Worm (Caenorhabditis elegans) whole organism, L3 larva: Measurements from ENCODE around the gene mdt-11.

Experiments
- aly-2 ChIP-seq: fragments of 150-350 bp; optimal IDR thresholded peaks from 2 replicates; lab custom pipeline; 2014; ENCODE audit warnings: missing biosample characterization, missing genetic modification characterization
- ama-1 ChIP-seq: fragments of 150-350 bp; optimal IDR thresholded peaks from 2 replicates; lab custom pipeline; 2018
- ceh-28 ChIP-seq: fragments of 150-350 bp; optimal IDR thresholded peaks from 2 replicates; lab custom pipeline; 2014; ENCODE audit warnings: missing biosample characterization, missing genetic modification reagents, missing genetic modification characterization
- ceh-9 ChIP-seq: sonication (generic microtip); optimal IDR thresholded peaks from 2 replicates; lab custom pipeline; 2018; ENCODE audit warnings: missing biosample characterization, missing genetic modification characterization
- daf-12 ChIP-seq: fragments of 150-350 bp; optimal IDR thresholded peaks from 2 replicates; lab custom pipeline; 2014; ENCODE audit warnings: missing biosample characterization, missing genetic modification reagents, missing genetic modification characterization
- egl-27 ChIP-seq: sonication (generic microtip); optimal IDR thresholded peaks from 4 replicates; lab custom pipeline; 2017; ENCODE audit warnings: missing biosample characterization, missing genetic modification reagents, missing genetic modification characterization
- egl-5 ChIP-seq: fragments of 150-350 bp; optimal IDR thresholded peaks from 2 replicates; lab custom pipeline; 2017; ENCODE audit warnings: missing biosample characterization, missing genetic modification reagents, missing genetic modification characterization, inconsistent platforms
- elt-1 ChIP-seq: fragments of 150-350 bp; optimal IDR thresholded peaks from 2 replicates; lab custom pipeline; 2014; ENCODE audit warnings: missing biosample characterization, missing genetic modification characterization
- elt-3 ChIP-seq, 3 experiments: fragments of 150-350 bp in 1 of 3; sonication (generic microtip) in 2 of 3; optimal IDR thresholded peaks; 2 replicates in 2 of 3; 4 replicates in 1 of 3; lab custom pipeline; 2014 to 2017; ENCODE audit warnings: missing biosample characterization in 3 of 3, missing genetic modification characterization in 3 of 3
- eor-1 ChIP-seq, 2 experiments: fragments of 150-350 bp; optimal IDR thresholded peaks; 2 replicates each; lab custom pipeline; 2014 to 2018; ENCODE audit warnings: missing biosample characterization in 2 of 2, missing genetic modification characterization in 2 of 2
- fkh-10 ChIP-seq: sonication (generic microtip); optimal IDR thresholded peaks from 2 replicates; lab custom pipeline; 2017; ENCODE audit warnings: missing biosample characterization, missing genetic modification reagents, missing genetic modification characterization
- fkh-2 ChIP-seq: fragments of 150-350 bp; optimal IDR thresholded peaks from 2 replicates; lab custom pipeline; 2014; ENCODE audit warnings: missing biosample characterization, missing genetic modification reagents, missing genetic modification characterization
- fos-1 ChIP-seq: fragments of 150-350 bp; optimal IDR thresholded peaks from 2 replicates; lab custom pipeline; 2014; ENCODE audit warnings: missing biosample characterization, missing genetic modification characterization
- hmg-11 ChIP-seq: sonication (generic microtip); optimal IDR thresholded peaks from 2 replicates; lab custom pipeline; 2016; ENCODE audit warnings: missing genetic modification characterization, missing compliant biosample characterization
- jun-1 ChIP-seq: fragments of 150-350 bp; optimal IDR thresholded peaks from 2 replicates; lab custom pipeline; 2014; ENCODE audit warnings: missing biosample characterization, missing genetic modification reagents, missing genetic modification characterization
- lin-39 ChIP-seq: fragments of 150-350 bp; optimal IDR thresholded peaks from 2 replicates; lab custom pipeline; 2018; ENCODE audit warnings: missing biosample characterization, missing genetic modification reagents, missing genetic modification characterization
- lsy-12 ChIP-seq: sonication (generic microtip); optimal IDR thresholded peaks from 2 replicates; lab custom pipeline; 2016; ENCODE audit warnings: mild to moderate bottlenecking, missing genetic modification characterization, missing compliant biosample characterization
- mdl-1 ChIP-seq: fragments of 150-350 bp; optimal IDR thresholded peaks from 2 replicates; lab custom pipeline; 2014; ENCODE audit warnings: missing biosample characterization, missing genetic modification characterization
- nfya-1 ChIP-seq: sonication (generic microtip); optimal IDR thresholded peaks from 2 replicates; lab custom pipeline; 2017; ENCODE audit warnings: missing genetic modification characterization, mild to moderate bottlenecking, missing compliant biosample characterization, antibody characterized with exemption, moderate library complexity; ENCODE audit not compliant: insufficient read depth
- nhr-11 ChIP-seq: fragments of 150-350 bp; optimal IDR thresholded peaks from 2 replicates; lab custom pipeline; 2014; ENCODE audit warnings: missing biosample characterization, missing genetic modification characterization
- nhr-12 ChIP-seq: fragments of 150-350 bp; optimal IDR thresholded peaks from 2 replicates; lab custom pipeline; 2014; ENCODE audit warnings: missing biosample characterization, missing genetic modification characterization
- nhr-23 ChIP-seq: fragments of 150-350 bp; optimal IDR thresholded peaks from 2 replicates; lab custom pipeline; 2014; ENCODE audit warnings: missing biosample characterization, missing genetic modification reagents, missing genetic modification characterization
- nhr-237 ChIP-seq: fragments of 150-350 bp; optimal IDR thresholded peaks from 2 replicates; lab custom pipeline; 2014; ENCODE audit warnings: missing biosample characterization, missing genetic modification characterization
- nhr-25 ChIP-seq: sonication (generic microtip); optimal IDR thresholded peaks from 2 replicates; lab custom pipeline; 2017; ENCODE audit warnings: missing biosample characterization, missing genetic modification characterization
- nhr-28 ChIP-seq: fragments of 150-350 bp; optimal IDR thresholded peaks from 2 replicates; lab custom pipeline; 2014; ENCODE audit warnings: missing biosample characterization, missing genetic modification characterization
- nhr-76 ChIP-seq: fragments of 150-350 bp; sonication (generic microtip); optimal IDR thresholded peaks from 5 replicates; lab custom pipeline; 2014; ENCODE audit warnings: missing biosample characterization, missing genetic modification characterization
- nhr-77 ChIP-seq: fragments of 150-350 bp; optimal IDR thresholded peaks from 2 replicates; lab custom pipeline; 2014; ENCODE audit warnings: missing biosample characterization, missing genetic modification characterization
- pha-4 ChIP-seq: fragments of 150-350 bp; optimal IDR thresholded peaks from 2 replicates; lab custom pipeline; 2014; ENCODE audit warnings: missing biosample characterization, missing genetic modification reagents, missing genetic modification characterization
- pqm-1 ChIP-seq: fragments of 150-350 bp; optimal IDR thresholded peaks from 2 replicates; lab custom pipeline; 2017; ENCODE audit warnings: missing biosample characterization, missing genetic modification characterization, inconsistent platforms
- snpc-4 ChIP-seq: fragments of 150-350 bp; optimal IDR thresholded peaks from 2 replicates; lab custom pipeline; 2014; ENCODE audit warnings: missing biosample characterization, missing genetic modification characterization
- tbx-2 ChIP-seq: sonication (generic microtip); optimal IDR thresholded peaks from 2 replicates; lab custom pipeline; 2016; ENCODE audit warnings: mild to moderate bottlenecking, missing genetic modification characterization, missing compliant biosample characterization
- zag-1 ChIP-seq: fragments of 150-350 bp; optimal IDR thresholded peaks from 2 replicates; lab custom pipeline; 2014; ENCODE audit warnings: missing biosample characterization, missing genetic modification characterization
- ztf-11 ChIP-seq: fragments of 150-350 bp; optimal IDR thresholded peaks from 2 replicates; lab custom pipeline; 2014; ENCODE audit warnings: missing biosample characterization, missing genetic modification characterization
- ztf-4 ChIP-seq: fragments of 150-350 bp; optimal IDR thresholded peaks from 2 replicates; lab custom pipeline; 2014; ENCODE audit warnings: missing biosample characterization, missing genetic modification characterization

mdt-11 gene

ce11 chrIII:4998111-4998859, 22.7 kb upstream of the mdt-11 start, which contains the start of gene tmem-131:
TSS of gene tmem-131 (minus strand) at chrIII:4998161.
- TF ChIP-seq lsy-12 (tag; lab: Kevin White, UChicago), result no peak
- peak; percentile 36 for TF ChIP-seq nfya-1 (tag; lab: Kevin White, UChicago)
- TF ChIP-seq ceh-28 (tag; lab: Kevin White, UChicago), result peak; percentile 79
- peak; percentile 91 for TF ChIP-seq nhr-25 (tag; lab: Kevin White, UChicago)
- no peak for TF ChIP-seq aly-2 (tag; lab: Kevin White, UChicago)
- peak; percentile 83 for TF ChIP-seq nhr-23 (tag; lab: Kevin White, UChicago)
- TF ChIP-seq, all 47 proteins: peak for 4

- peak; percentile 5 for TF ChIP-seq nfya-1 (tag; lab: Kevin White, UChicago)
- no peak for TF ChIP-seq fkh-10
- peak; percentile 2 for TF ChIP-seq snpc-4 (tag; lab: Kevin White, UChicago)
These were observed 22.0 kb upstream of the mdt-11 start, which contains the start of gene smcr-8 for ce11 chrIII:4998956-4999425. TSS of gene smcr-8 (plus strand) at chrIII:4999375.

ce11 chrIII:5002231-5002630, 18.8 kb upstream of the mdt-11 start, which contains the start of gene R144.10:
TSS of gene R144.10 (minus strand) at chrIII:5002331.
- TF ChIP-seq mdl-1 (tag; lab: Kevin White, UChicago) (no peak), egl-27 (tag; lab: Kevin White, UChicago) (no peak), jun-1 (tag; lab: Kevin White, UChicago) (no peak), nhr-28 (tag; lab: Kevin White, UChicago) (no peak), egl-5 (tag; lab: Kevin White, UChicago) (no peak), lin-39 (no peak), eor-1 (tag; optimal IDR thresholded peaks at IDR 0.05; lab: Kevin White, UChicago) (no peak), daf-12 (tag; lab: Kevin White, UChicago) (no peak), fos-1 (no peak), pha-4 (no peak)

ce11 chrIII:5004621-5005020, 16.4 kb upstream of the mdt-11 start, which contains the start of gene R144.6:
TSS of gene R144.6 (minus strand) at chrIII:5004721.
- TF ChIP-seq fkh-2 (tag; lab: Kevin White, UChicago) (no peak), ama-1 (no peak), tbx-2 (tag; lab: Kevin White, UChicago) (no peak), daf-12 (tag; lab: Kevin White, UChicago) (no peak), nhr-77 (tag; lab: Kevin White, UChicago) (no peak), elt-1 (no peak), nhr-237 (tag; lab: Kevin White, UChicago) (no peak), ztf-4 (tag; lab: Kevin White, UChicago) (no peak), nhr-11 (tag; lab: Kevin White, UChicago) (no peak), egl-27 (tag; lab: Kevin White, UChicago) (no peak), ceh-9 (tag; lab: Kevin White, UChicago) (no peak), elt-3 (tag; optimal IDR thresholded peaks at IDR 0.05; lab: Kevin White, UChicago) (no peak)
- TF ChIP-seq, all 47 proteins: peak for 0

ce11 chrIII:5006881-5007280, 14.1 kb upstream of the mdt-11 start, which contains the start of gene R144.12:
TSS of gene R144.12 (minus strand) at chrIII:5006981.
- TF ChIP-seq eor-1 (tag; optimal IDR thresholded peaks at IDR 0.05; lab: Kevin White, UChicago) (no peak), ceh-28 (tag; lab: Kevin White, UChicago) (no peak), fkh-10 (no peak), zag-1 (tag; lab: Kevin White, UChicago) (no peak), nhr-77 (tag; lab: Kevin White, UChicago) (no peak), hmg-11 (tag; lab: Kevin White, UChicago) (no peak), ceh-9 (tag; lab: Kevin White, UChicago) (no peak), fkh-2 (tag; lab: Kevin White, UChicago) (no peak), nhr-12 (tag; lab: Kevin White, UChicago) (no peak), nhr-23 (tag; lab: Kevin White, UChicago) (no peak), snpc-4 (tag; lab: Kevin White, UChicago) (no peak), tbx-2 (tag; lab: Kevin White, UChicago) (no peak), pqm-1 (tag; lab: Kevin White, UChicago) (no peak), nhr-76 (tag; lab: Kevin White, UChicago) (no peak), ztf-11 (no peak)
